Fruit fly (Drosophila melanogaster) whole organism, adult: ENCODE data around the gene Polr2L.

Experiments used
- CG11617 ChIP-seq: fragments of 200-800 bp; sonication (Bioruptor generic); optimal IDR thresholded peaks from 2 replicates; lab custom pipeline; 2017; ENCODE audit warnings: mild to moderate bottlenecking, missing biosample characterization, missing genetic modification reagents, missing genetic modification characterization
- CG12768 ChIP-seq: fragments of 200-800 bp; sonication (Bioruptor generic); optimal IDR thresholded peaks from 2 replicates; lab custom pipeline; 2017; ENCODE audit warnings: missing biosample characterization, missing genetic modification characterization, mild to moderate bottlenecking, moderate library complexity, missing genetic modification reagents
- CG14711 ChIP-seq: fragments of 200-800 bp; sonication (Bioruptor generic); optimal IDR thresholded peaks from 2 replicates; lab custom pipeline; 2018; ENCODE audit warnings: missing biosample characterization, mild to moderate bottlenecking, missing genetic modification characterization, moderate library complexity
- CG1620 ChIP-seq: fragments of 200-800 bp; sonication (Bioruptor generic); optimal IDR thresholded peaks from 2 replicates; lab custom pipeline; 2016; ENCODE audit warnings: missing biosample characterization, missing genetic modification characterization
- CG33017 ChIP-seq: fragments of 200-800 bp; sonication (Bioruptor generic); optimal IDR thresholded peaks from 2 replicates; lab custom pipeline; 2018; ENCODE audit warnings: missing biosample characterization, mild to moderate bottlenecking, missing genetic modification characterization, moderate library complexity
- CG5204 ChIP-seq: fragments of 200-800 bp; sonication (Bioruptor generic); optimal IDR thresholded peaks from 2 replicates; lab custom pipeline; 2016; ENCODE audit warnings: missing biosample characterization, missing genetic modification characterization
- CG7045 ChIP-seq: fragments of 200-800 bp; sonication (Bioruptor generic); optimal IDR thresholded peaks from 2 replicates; lab custom pipeline; 2017; ENCODE audit warnings: missing biosample characterization, mild to moderate bottlenecking, missing genetic modification characterization
- CG7101 ChIP-seq: fragments of 200-800 bp; sonication (Bioruptor generic); optimal IDR thresholded peaks from 2 replicates; lab custom pipeline; 2018; ENCODE audit warnings: missing biosample characterization, mild to moderate bottlenecking, missing genetic modification characterization, moderate library complexity
- Clk ChIP-seq: fragments of 200-800 bp; sonication (Bioruptor generic); optimal IDR thresholded peaks from 2 replicates; lab custom pipeline; 2017; ENCODE audit warnings: missing biosample characterization, missing genetic modification characterization
- Crg-1 ChIP-seq: fragments of 200-800 bp; sonication (Bioruptor generic); optimal IDR thresholded peaks from 2 replicates; lab custom pipeline; 2016; ENCODE audit warnings: missing biosample characterization, missing genetic modification characterization
- Hr96 ChIP-seq: fragments of 200-800 bp; sonication (Bioruptor generic); optimal IDR thresholded peaks from 2 replicates; lab custom pipeline; 2016; ENCODE audit warnings: missing biosample characterization, missing genetic modification characterization
- Mnt ChIP-seq: fragments of 200-800 bp; sonication (Bioruptor generic); optimal IDR thresholded peaks from 2 replicates; lab custom pipeline; 2016; ENCODE audit warnings: missing biosample characterization, mild to moderate bottlenecking, missing genetic modification characterization
- bab1 ChIP-seq: fragments of 200-800 bp; sonication (Bioruptor generic); optimal IDR thresholded peaks from 3 replicates; lab custom pipeline; 2019; ENCODE audit warnings: missing biosample characterization, mild to moderate bottlenecking, missing genetic modification characterization, moderate library complexity
- cic ChIP-seq: fragments of 200-800 bp; sonication (Bioruptor generic); optimal IDR thresholded peaks from 2 replicates; lab custom pipeline; 2017; ENCODE audit warnings: missing biosample characterization, mild to moderate bottlenecking, missing genetic modification characterization, moderate library complexity
- cnc ChIP-seq, 2 experiments: fragments of >200 bp; optimal IDR thresholded peaks; 2 replicates each; lab custom pipeline; 2017
- kay ChIP-seq: fragments of 200-800 bp; sonication (Bioruptor generic); peaks from one replicate; lab custom pipeline; 2016; ENCODE audit warnings: missing biosample characterization, missing genetic modification characterization, borderline replicate concordance
- ovo ChIP-seq: fragments of 200-800 bp; sonication (Bioruptor generic); optimal IDR thresholded peaks from 2 replicates; lab custom pipeline; 2016; ENCODE audit warnings: missing biosample characterization, missing genetic modification characterization
- pad ChIP-seq: fragments of 200-800 bp; sonication (Bioruptor generic); optimal IDR thresholded peaks from 3 replicates; lab custom pipeline; 2017; ENCODE audit warnings: missing biosample characterization, missing genetic modification characterization, mild to moderate bottlenecking, moderate library complexity, missing genetic modification reagents
- tj ChIP-seq: fragments of 200-800 bp; sonication (Bioruptor generic); optimal IDR thresholded peaks from 3 replicates; lab custom pipeline; 2017; ENCODE audit warnings: missing biosample characterization, mild to moderate bottlenecking, missing genetic modification characterization, moderate library complexity
- toe ChIP-seq: fragments of 200-800 bp; sonication (Bioruptor generic); optimal IDR thresholded peaks from 2 replicates; lab custom pipeline; 2016; ENCODE audit warnings: missing biosample characterization, missing genetic modification characterization

The Polr2L gene

dm6 chr3R:24719314-24720290 lies 2.3 kb downstream of the Polr2L start, which contains the start of the genes CG13630 and tok:
CG13630 (minus strand) TSS chr3R:24719364.
tok (plus strand) TSS chr3R:24719697.
- TF ChIP-seq CG5204 (GFP tag; lab: Kevin White, UChicago) (no peak), cic (no peak), CG12768 (no peak), CG14711 (tag; lab: Kevin White, UChicago) (no peak), ovo (no peak), CG7045 (GFP tag; lab: Kevin White, UChicago) (no peak), CG11617 (no peak), tj (no peak), Clk (GFP tag; lab: Kevin White, UChicago) (no peak), cnc (optimal IDR thresholded peaks at IDR 0.05; lab: Kevin White, UChicago) (no peak), Crg-1 (GFP tag; lab: Kevin White, UChicago) (no peak), bab1 (GFP tag; lab: Kevin White, UChicago) (no peak), kay (GFP tag; lab: Kevin White, UChicago) (no peak), pad (GFP tag; lab: Kevin White, UChicago) (no peak)

DNA sequence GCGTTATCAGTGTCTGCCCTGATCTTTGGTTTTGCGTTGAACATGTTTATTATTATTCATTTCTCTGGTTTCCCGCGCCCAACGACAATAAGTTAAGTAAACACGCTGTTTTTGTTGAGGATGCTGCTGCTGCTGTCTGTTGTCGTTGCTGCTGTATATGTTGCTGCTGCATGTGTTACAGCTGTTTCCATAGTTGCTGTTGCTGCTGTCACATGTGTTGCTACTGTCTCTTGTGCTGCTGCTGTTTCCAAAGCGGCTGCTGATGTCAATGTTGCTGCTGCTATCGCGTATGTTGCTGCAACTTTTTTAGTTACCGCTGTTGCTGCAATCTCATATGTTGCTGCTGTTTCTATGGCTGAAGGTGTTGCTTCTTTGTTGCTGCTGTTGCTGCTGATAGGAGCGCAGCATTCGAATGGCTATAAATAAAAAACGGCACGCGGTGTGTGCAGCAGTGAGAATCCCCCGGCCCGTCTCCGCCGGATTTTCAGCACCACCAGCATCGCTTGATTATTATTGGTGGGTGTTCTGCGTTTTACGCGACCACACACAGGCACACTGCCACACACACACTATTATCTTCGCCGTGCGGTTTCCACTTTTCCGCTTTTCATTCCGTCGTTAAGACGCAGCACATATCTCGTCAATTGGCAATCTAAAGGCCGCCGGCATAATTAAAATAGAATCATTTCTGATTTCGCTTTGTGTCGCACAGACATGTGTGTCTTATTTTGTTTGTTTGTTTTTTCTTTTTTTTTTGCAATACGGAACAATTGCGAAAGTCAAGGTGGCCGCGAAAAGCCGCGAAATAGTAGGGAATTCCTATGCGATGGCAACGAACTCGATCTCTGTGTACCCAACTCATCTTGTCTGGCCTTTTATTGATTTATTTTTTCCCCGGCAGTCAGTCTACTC lies 3.4 kb downstream of the Polr2L start:
- no peak for TF ChIP-seq Hr96
- no peak for TF ChIP-seq cic
- no peak for TF ChIP-seq CG12768
- no peak for TF ChIP-seq CG33017 (tag; lab: Kevin White, UChicago)
- TF ChIP-seq CG1620 (GFP tag; lab: Kevin White, UChicago) = no peak
- TF ChIP-seq CG7101 (tag; lab: Kevin White, UChicago) = no peak
- no peak for TF ChIP-seq ovo
- no peak for TF ChIP-seq Clk (GFP tag; lab: Kevin White, UChicago)
- TF ChIP-seq Mnt = no peak
- TF ChIP-seq CG7045 (GFP tag; lab: Kevin White, UChicago) = no peak
- TF ChIP-seq tj = no peak
- no peak for TF ChIP-seq Crg-1 (GFP tag; lab: Kevin White, UChicago)
- no peak for TF ChIP-seq toe (GFP tag; lab: Kevin White, UChicago)
- TF ChIP-seq cnc (optimal IDR thresholded peaks at IDR 0.05; lab: Kevin White, UChicago) = no peak
- TF ChIP-seq CG14711 (tag; lab: Kevin White, UChicago) = no peak

DNA sequence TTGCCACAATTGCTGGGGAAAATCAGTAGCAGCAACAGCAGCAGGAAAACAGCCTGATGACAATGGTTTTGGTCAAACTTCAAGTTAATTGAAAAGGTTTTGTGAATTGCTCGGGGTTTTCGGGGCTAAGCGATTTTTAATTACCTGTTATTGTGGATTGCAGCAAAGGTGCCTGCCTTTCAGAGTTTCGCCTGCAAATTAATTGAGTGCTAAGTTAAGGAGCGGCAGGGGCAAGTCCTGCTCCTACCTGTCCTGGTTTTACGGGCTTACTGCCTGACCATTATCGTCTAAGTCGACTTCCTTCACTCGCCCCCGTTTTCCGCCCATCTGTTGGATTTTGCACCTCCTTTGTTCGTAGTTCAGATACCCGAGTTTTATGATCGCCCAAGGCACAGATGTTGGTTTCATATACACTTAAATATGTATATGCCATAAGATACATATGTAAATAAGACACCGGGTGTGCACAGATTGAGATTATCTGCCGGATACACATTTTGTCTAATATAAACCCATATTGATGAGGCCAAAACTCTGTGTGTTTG lies 9.1 kb downstream of the Polr2L start:
- TF ChIP-seq Hr96 (no peak), cic (no peak), bab1 (GFP tag; lab: Kevin White, UChicago) (no peak), toe (GFP tag; lab: Kevin White, UChicago) (no peak), CG12768 (no peak), Crg-1 (GFP tag; lab: Kevin White, UChicago) (no peak), CG7101 (tag; lab: Kevin White, UChicago) (no peak), CG7045 (GFP tag; lab: Kevin White, UChicago) (no peak), pad (GFP tag; lab: Kevin White, UChicago) (no peak), CG14711 (tag; lab: Kevin White, UChicago) (no peak), CG1620 (GFP tag; lab: Kevin White, UChicago) (no peak), Mnt (no peak)

- TF ChIP-seq CG14711 (tag; lab: Kevin White, UChicago) (no peak), CG12768 (no peak), cic (peak; percentile 8), Hr96 (no peak), ovo (no peak)
These were observed 9.7 kb downstream of the Polr2L start for dm6 chr3R:24727038-24727437.

dm6 chr3R:24749055-24749992 lies 32.0 kb downstream of the Polr2L start, which contains the start of gene tld:
tld (plus strand) TSS chr3R:24749731.
- TF ChIP-seq CG5204 (GFP tag; lab: Kevin White, UChicago) (no peak), cnc (optimal IDR thresholded peaks at IDR 0.05; lab: Kevin White, UChicago) (no peak), kay (GFP tag; lab: Kevin White, UChicago) (no peak), tj (no peak), CG33017 (tag; lab: Kevin White, UChicago) (no peak), bab1 (GFP tag; lab: Kevin White, UChicago) (no peak)
